Worm (Caenorhabditis elegans) whole organism, L3 larva: ENCODE measurements around the gene btb-6.

Experiments
- R02D3.7 ChIP-seq: fragments of 150-350 bp; optimal IDR thresholded peaks from 2 replicates; lab custom pipeline; 2014; ENCODE audit warnings: missing biosample characterization, missing genetic modification characterization
- ZK546.5 ChIP-seq: sonication (generic microtip); optimal IDR thresholded peaks from 2 replicates; lab custom pipeline; 2017; ENCODE audit warnings: missing biosample characterization, missing genetic modification characterization
- ama-1 ChIP-seq: fragments of 150-350 bp; optimal IDR thresholded peaks from 2 replicates; lab custom pipeline; 2018
- ceh-28 ChIP-seq: fragments of 150-350 bp; optimal IDR thresholded peaks from 2 replicates; lab custom pipeline; 2014; ENCODE audit warnings: missing biosample characterization, missing genetic modification reagents, missing genetic modification characterization
- elt-1 ChIP-seq: fragments of 150-350 bp; optimal IDR thresholded peaks from 2 replicates; lab custom pipeline; 2014; ENCODE audit warnings: missing biosample characterization, missing genetic modification characterization
- elt-3 ChIP-seq, 3 experiments: fragments of 150-350 bp in 1 of 3; sonication (generic microtip) in 2 of 3; optimal IDR thresholded peaks; 2 replicates in 2 of 3; 4 replicates in 1 of 3; lab custom pipeline; 2014 to 2017; ENCODE audit warnings: missing biosample characterization in 3 of 3, missing genetic modification characterization in 3 of 3
- nhr-11 ChIP-seq: fragments of 150-350 bp; optimal IDR thresholded peaks from 2 replicates; lab custom pipeline; 2014; ENCODE audit warnings: missing biosample characterization, missing genetic modification characterization
- nhr-237 ChIP-seq: fragments of 150-350 bp; optimal IDR thresholded peaks from 2 replicates; lab custom pipeline; 2014; ENCODE audit warnings: missing biosample characterization, missing genetic modification characterization
- nhr-67 ChIP-seq: fragments of 150-350 bp; optimal IDR thresholded peaks from 2 replicates; lab custom pipeline; 2014; ENCODE audit warnings: missing biosample characterization, missing genetic modification characterization
- tbx-2 ChIP-seq: sonication (generic microtip); optimal IDR thresholded peaks from 2 replicates; lab custom pipeline; 2016; ENCODE audit warnings: mild to moderate bottlenecking, missing genetic modification characterization, missing compliant biosample characterization
- unc-62 ChIP-seq: fragments of 150-350 bp; sonication (generic microtip); optimal IDR thresholded peaks from 4 replicates; lab custom pipeline; 2014; ENCODE audit warnings: missing biosample characterization, missing genetic modification reagents, missing genetic modification characterization

- TF ChIP-seq unc-62 (GFP tag; lab: Kevin White, UChicago) = no peak
- TF ChIP-seq elt-3 (tag; optimal IDR thresholded peaks at IDR 0.05; lab: Kevin White, UChicago) = no peak
- no peak for TF ChIP-seq R02D3.7 (tag; lab: Kevin White, UChicago)
- no peak for TF ChIP-seq elt-1 (tag; lab: Kevin White, UChicago)
- TF ChIP-seq nhr-237 (tag; lab: Kevin White, UChicago) = no peak
- TF ChIP-seq nhr-67 (tag; lab: Kevin White, UChicago) = no peak
- no peak for TF ChIP-seq tbx-2 (tag; lab: Kevin White, UChicago)
- no peak for TF ChIP-seq ama-1 (lab: Kevin White, UChicago)
- TF ChIP-seq nhr-11 (tag; lab: Kevin White, UChicago) = no peak
- no peak for TF ChIP-seq ZK546.5
- no peak for TF ChIP-seq ceh-28 (tag; lab: Kevin White, UChicago)
Measured at ce11 chrII:1741248-1741647, 26.1 kb downstream of the btb-6 start, which contains the start of gene K07G6.1.
